Worm (Caenorhabditis elegans) whole organism, L4 larva: ENCODE data around the gene nucb-1.

ENCODE experiments used
- ceh-44 ChIP-seq: fragments of 200-800 bp; sonication (Bioruptor generic); IDR thresholded peaks from 2 replicates; pipeline ENCODE4 v1.3.6; 2022; ENCODE audit warnings: missing genetic modification reagents, missing genetic modification characterization, missing compliant biosample characterization
- hlh-30 ChIP-seq: sonication (generic microtip); optimal IDR thresholded peaks from 2 replicates; lab custom pipeline; 2017; ENCODE audit warnings: antibody characterized with exemption, mild to moderate bottlenecking, missing genetic modification characterization, missing compliant biosample characterization; ENCODE audit not compliant: insufficient read depth
- lin-39 ChIP-seq: fragments of 150-350 bp; optimal IDR thresholded peaks from 2 replicates; lab custom pipeline; 2014; ENCODE audit warnings: missing biosample characterization, missing genetic modification reagents, missing genetic modification characterization
- sdz-12 ChIP-seq: fragments of 200-800 bp; sonication (Bioruptor generic); optimal IDR thresholded peaks from 2 replicates; lab custom pipeline; 2018; ENCODE audit warnings: mild to moderate bottlenecking, missing genetic modification characterization, missing compliant biosample characterization
- unc-39 ChIP-seq: sonication (generic microtip); optimal IDR thresholded peaks from 2 replicates; lab custom pipeline; 2017; ENCODE audit warnings: missing biosample characterization, missing genetic modification characterization

ce11 chrX:10208481-10208880 is 11.0 kb downstream of the nucb-1 start:
- TF ChIP-seq ceh-44 (GFP tag; lab: Robert Waterston, UW) (no peak), unc-39 (tag; lab: Kevin White, UChicago) (no peak), lin-39 (tag; lab: Kevin White, UChicago) (no peak), sdz-12 (GFP tag; lab: Kevin White, UChicago) (no peak), hlh-30 (tag; lab: Kevin White, UChicago) (no peak)
